Fruit fly (Drosophila melanogaster): ENCODE measurements around the gene mthl10.

- TF ChIP-seq H15 (GFP tag; IDR thresholded peaks at IDR 0.05) (no peak), CG2712 (tag; optimal IDR thresholded peaks at IDR 0.05) (no peak), Oaz (GFP tag; IDR thresholded peaks at IDR 0.05) (no peak), CG6683 (GFP tag; optimal IDR thresholded peaks at IDR 0.05) (no peak), CG2678 (tag; optimal IDR thresholded peaks at IDR 0.05) (no peak), dmrt11E (tag; optimal IDR thresholded peaks at IDR 0.05) (no peak)
Observed at dm6 chr3L:331842-332802, 10.6 kb downstream of the mthl10 start, which contains the start of gene mthl9.
